Worm (Caenorhabditis elegans) whole organism, late embryonic: Measurements from ENCODE around the gene jip-1.

Experiments used
- T23F11.4 ChIP-seq: fragments of 200-800 bp; sonication (Bioruptor generic); optimal IDR thresholded peaks from 2 replicates; lab custom pipeline; 2018; ENCODE audit warnings: mild to moderate bottlenecking, missing genetic modification characterization, missing compliant biosample characterization
- ama-1 ChIP-seq: fragments of 150-350 bp; optimal IDR thresholded peaks from 2 replicates; lab custom pipeline; 2014
- elt-2 ChIP-seq: sonication (generic microtip); optimal IDR thresholded peaks from 2 replicates; lab custom pipeline; 2016; ENCODE audit warnings: missing genetic modification reagents, missing genetic modification characterization, missing compliant biosample characterization
- eyg-1 ChIP-seq: sonication (generic microtip); optimal IDR thresholded peaks from 2 replicates; lab custom pipeline; 2016; ENCODE audit warnings: missing genotype, missing genetic modification characterization, missing compliant biosample characterization
- nfya-1 ChIP-seq: sonication (generic microtip); optimal IDR thresholded peaks from 2 replicates; lab custom pipeline; 2017; ENCODE audit warnings: missing genetic modification characterization, mild to moderate bottlenecking, missing compliant biosample characterization, antibody characterized with exemption, moderate library complexity
- nhr-11 ChIP-seq: fragments of 150-350 bp; optimal IDR thresholded peaks from 2 replicates; lab custom pipeline; 2014; ENCODE audit warnings: missing biosample characterization, missing genetic modification characterization
- nhr-232 ChIP-seq: sonication (generic microtip); optimal IDR thresholded peaks from 2 replicates; lab custom pipeline; 2016; ENCODE audit warnings: missing genetic modification characterization, missing compliant biosample characterization
- pag-3 ChIP-seq: sonication (generic microtip); optimal IDR thresholded peaks from 2 replicates; lab custom pipeline; 2016; ENCODE audit warnings: missing compliant biosample characterization, missing genetic modification characterization, borderline replicate concordance
- syd-9 ChIP-seq: sonication (generic microtip); optimal IDR thresholded peaks from 2 replicates; lab custom pipeline; 2016; ENCODE audit warnings: mild to moderate bottlenecking, missing genetic modification characterization, moderate library complexity, missing compliant biosample characterization
- ttx-3 ChIP-seq: sonication (generic microtip); optimal IDR thresholded peaks from 2 replicates; lab custom pipeline; 2016; ENCODE audit warnings: missing genetic modification reagents, missing genetic modification characterization, missing compliant biosample characterization
- unc-55 ChIP-seq: sonication (generic microtip); optimal IDR thresholded peaks from 2 replicates; lab custom pipeline; 2017; ENCODE audit warnings: missing biosample characterization, missing genetic modification reagents, missing genetic modification characterization

DNA sequence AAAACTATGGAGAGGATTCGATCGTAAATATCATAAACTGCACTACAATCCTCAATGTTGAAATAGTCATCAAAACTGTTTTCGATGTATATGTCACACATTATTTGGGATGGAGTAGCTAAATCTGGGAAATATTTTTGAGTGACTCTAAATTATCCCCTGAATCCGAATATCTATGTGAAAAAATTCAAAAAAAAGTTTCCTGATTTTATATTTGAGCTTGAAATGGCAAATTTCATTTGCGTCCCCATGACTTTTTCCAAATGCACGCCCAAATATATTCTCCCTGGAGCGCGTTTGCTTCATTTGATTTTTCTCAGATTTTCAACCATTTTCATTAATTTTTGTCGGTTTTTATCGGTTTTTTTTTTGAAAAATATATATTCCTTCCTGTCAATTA lies 33.6 kb upstream of the jip-1 start, which contains the start of gene srz-64:
- no peak for TF ChIP-seq elt-2 (tag; lab: Kevin White, UChicago)
- no peak for TF ChIP-seq syd-9
- no peak for TF ChIP-seq T23F11.4 (GFP tag; lab: Kevin White, UChicago)
- no peak for TF ChIP-seq nhr-232 (tag; lab: Kevin White, UChicago)
- TF ChIP-seq pag-3 = no peak
- no peak for TF ChIP-seq nhr-11 (tag; lab: Kevin White, UChicago)
- TF ChIP-seq unc-55 (GFP tag; lab: Kevin White, UChicago) = no peak
- TF ChIP-seq ttx-3 (tag; lab: Kevin White, UChicago) = no peak
- no peak for TF ChIP-seq ama-1
- no peak for TF ChIP-seq eyg-1 (tag; lab: Kevin White, UChicago)
- TF ChIP-seq nfya-1 (tag; lab: Kevin White, UChicago) = no peak
